Worm (Caenorhabditis elegans) whole organism, mixed stage, embryonic: Measurements from ENCODE around the gene ZK856.19.

Experiments used
- M03D4.4 ChIP-seq: sonication (generic microtip); optimal IDR thresholded peaks from 2 replicates; lab custom pipeline; 2017; ENCODE audit warnings: mild to moderate bottlenecking, missing genetic modification characterization, missing compliant biosample characterization
- bed-3 ChIP-seq: fragments of 200-800 bp; sonication (Bioruptor generic); optimal IDR thresholded peaks from 3 replicates; lab custom pipeline; 2018; ENCODE audit warnings: mild to moderate bottlenecking, missing genetic modification characterization, moderate library complexity, missing compliant biosample characterization
- blmp-1 ChIP-seq: fragments of 150-350 bp; optimal IDR thresholded peaks from 2 replicates; lab custom pipeline; 2014; ENCODE audit warnings: missing biosample characterization, missing genetic modification characterization
- ceh-39 ChIP-seq: fragments of 150-350 bp; optimal IDR thresholded peaks from 2 replicates; lab custom pipeline; 2014; ENCODE audit warnings: missing biosample characterization, missing genetic modification characterization
- ceh-43 ChIP-seq: fragments of 200-800 bp; sonication (Bioruptor generic); optimal IDR thresholded peaks from 2 replicates; lab custom pipeline; 2018; ENCODE audit warnings: mild to moderate bottlenecking, missing genetic modification characterization, moderate library complexity, missing compliant biosample characterization
- ceh-83 ChIP-seq: fragments of 200-800 bp; sonication (Bioruptor generic); optimal IDR thresholded peaks from 2 replicates; lab custom pipeline; 2018; ENCODE audit warnings: mild to moderate bottlenecking, missing genetic modification characterization, missing compliant biosample characterization
- ces-1 ChIP-seq: fragments of 150-350 bp; optimal IDR thresholded peaks from 2 replicates; lab custom pipeline; 2014; ENCODE audit warnings: missing biosample characterization, missing genetic modification reagents, missing genetic modification characterization
- cnd-1 ChIP-seq: fragments of 200-800 bp; sonication (Bioruptor generic); optimal IDR thresholded peaks from 2 replicates; lab custom pipeline; 2018; ENCODE audit warnings: mild to moderate bottlenecking, missing genetic modification characterization, missing compliant biosample characterization
- drap-1 ChIP-seq: fragments of 200-800 bp; sonication (Bioruptor generic); optimal IDR thresholded peaks from 3 replicates; lab custom pipeline; 2018; ENCODE audit warnings: mild to moderate bottlenecking, missing genetic modification characterization, missing compliant biosample characterization
- elt-1 ChIP-seq: sonication (generic microtip); optimal IDR thresholded peaks from 2 replicates; lab custom pipeline; 2017; ENCODE audit warnings: missing genetic modification characterization, mild to moderate bottlenecking, missing compliant biosample characterization, antibody characterized with exemption, moderate library complexity, borderline replicate concordance; ENCODE audit not compliant: insufficient read depth
- elt-3 ChIP-seq: fragments of 150-350 bp; optimal IDR thresholded peaks from 2 replicates; lab custom pipeline; 2014; ENCODE audit warnings: missing biosample characterization, missing genetic modification characterization
- flh-1 ChIP-seq: fragments of 200-800 bp; sonication (Bioruptor generic); optimal IDR thresholded peaks from 2 replicates; lab custom pipeline; 2018; ENCODE audit warnings: mild to moderate bottlenecking, missing genetic modification characterization, moderate library complexity, missing compliant biosample characterization
- ham-2 ChIP-seq: fragments of 200-800 bp; sonication (Bioruptor generic); optimal IDR thresholded peaks from 2 replicates; lab custom pipeline; 2018; ENCODE audit warnings: mild to moderate bottlenecking, missing genetic modification characterization, missing compliant biosample characterization
- hlh-1 ChIP-seq: fragments of 150-350 bp; optimal IDR thresholded peaks from 2 replicates; lab custom pipeline; 2014; ENCODE audit warnings: missing biosample characterization, missing genetic modification reagents, missing genetic modification characterization
- lin-13 ChIP-seq: fragments of 150-350 bp; optimal IDR thresholded peaks from 2 replicates; lab custom pipeline; 2014; ENCODE audit warnings: missing biosample characterization, missing genetic modification characterization
- lsy-2 ChIP-seq: fragments of 150-350 bp; optimal IDR thresholded peaks from 2 replicates; lab custom pipeline; 2014; ENCODE audit warnings: missing biosample characterization, missing genetic modification characterization
- mab-5 ChIP-seq: fragments of 150-350 bp; optimal IDR thresholded peaks from 2 replicates; lab custom pipeline; 2014; ENCODE audit warnings: missing biosample characterization, missing genetic modification characterization
- mep-1 ChIP-seq: fragments of 150-350 bp; optimal IDR thresholded peaks from 2 replicates; lab custom pipeline; 2017; ENCODE audit warnings: missing biosample characterization, missing genetic modification reagents, missing genetic modification characterization, inconsistent platforms
- nhr-12 ChIP-seq: fragments of 150-350 bp; optimal IDR thresholded peaks from 2 replicates; lab custom pipeline; 2014; ENCODE audit warnings: missing biosample characterization, missing genetic modification characterization
- nhr-2 ChIP-seq: fragments of 150-350 bp; optimal IDR thresholded peaks from 2 replicates; lab custom pipeline; 2014; ENCODE audit warnings: missing biosample characterization, missing genetic modification characterization
- nhr-237 ChIP-seq: fragments of 150-350 bp; optimal IDR thresholded peaks from 2 replicates; lab custom pipeline; 2014; ENCODE audit warnings: missing biosample characterization, missing genetic modification characterization
- nhr-28 ChIP-seq: fragments of 150-350 bp; optimal IDR thresholded peaks from 2 replicates; lab custom pipeline; 2014; ENCODE audit warnings: missing biosample characterization, missing genetic modification characterization
- nhr-76 ChIP-seq: sonication (generic microtip); optimal IDR thresholded peaks from 2 replicates; lab custom pipeline; 2017; ENCODE audit warnings: missing biosample characterization, missing genetic modification characterization
- pha-4 ChIP-seq: fragments of 150-350 bp; optimal IDR thresholded peaks from 2 replicates; lab custom pipeline; 2018; ENCODE audit warnings: missing biosample characterization, missing genetic modification reagents, missing genetic modification characterization
- sem-2 ChIP-seq: fragments of 200-800 bp; sonication (Bioruptor generic); optimal IDR thresholded peaks from 2 replicates; lab custom pipeline; 2018; ENCODE audit warnings: mild to moderate bottlenecking, missing genetic modification characterization, missing compliant biosample characterization
- snpc-4 ChIP-seq: fragments of 150-350 bp; optimal IDR thresholded peaks from 2 replicates; lab custom pipeline; 2014; ENCODE audit warnings: missing biosample characterization, missing genetic modification characterization
- sptf-1 ChIP-seq: sonication (generic microtip); optimal IDR thresholded peaks from 2 replicates; lab custom pipeline; 2017; ENCODE audit warnings: mild to moderate bottlenecking, missing genetic modification characterization, moderate library complexity, missing compliant biosample characterization
- tbx-8 ChIP-seq: fragments of 200-800 bp; sonication (Bioruptor generic); optimal IDR thresholded peaks from 2 replicates; lab custom pipeline; 2018; ENCODE audit warnings: mild to moderate bottlenecking, missing genetic modification characterization, moderate library complexity, missing compliant biosample characterization
- unc-120 ChIP-seq: sonication (generic microtip); optimal IDR thresholded peaks from 2 replicates; lab custom pipeline; 2017; ENCODE audit warnings: missing genetic modification characterization, missing compliant biosample characterization; ENCODE audit not compliant: poor library complexity, severe bottlenecking
- unc-39 ChIP-seq: fragments of 150-350 bp; optimal IDR thresholded peaks from 2 replicates; lab custom pipeline; 2014; ENCODE audit warnings: missing biosample characterization, missing genetic modification characterization
- unc-62 ChIP-seq: fragments of 150-350 bp; optimal IDR thresholded peaks from 2 replicates; lab custom pipeline; 2014; ENCODE audit warnings: missing biosample characterization, missing genetic modification reagents, missing genetic modification characterization
- zip-8 ChIP-seq: fragments of 150-350 bp; optimal IDR thresholded peaks from 2 replicates; lab custom pipeline; 2014; ENCODE audit warnings: missing biosample characterization, missing genetic modification characterization

ZK856.19 gene

DNA sequence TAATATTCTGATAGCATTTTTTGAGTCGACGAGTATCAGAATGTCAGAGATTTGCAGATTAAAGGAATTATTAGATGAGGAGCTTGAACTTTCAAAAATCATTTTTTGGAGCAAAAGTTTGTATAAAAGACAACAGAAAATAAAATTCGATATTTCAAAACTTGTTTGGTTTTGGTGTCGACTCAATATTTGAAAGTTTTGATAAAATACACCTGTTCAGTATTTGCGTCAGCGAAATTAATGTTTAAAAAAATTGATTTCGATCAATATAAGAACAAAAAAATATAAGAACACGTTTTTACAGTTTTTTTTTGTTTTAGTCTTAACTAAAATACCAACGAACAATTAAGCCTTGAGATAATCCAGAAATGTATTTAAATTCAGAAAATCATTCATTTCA is 15.9 kb upstream of the ZK856.19 start, which contains the start of gene C12D8.13:
TSS of gene C12D8.13 (minus strand) at position 101 of the 400 bp plus-strand sequence.
- TF ChIP-seq mab-5 (no peak), ceh-39 (tag; lab: Kevin White, UChicago) (no peak), pha-4 (no peak)
- TF ChIP-seq, all 35 proteins: peak for 0

DNA sequence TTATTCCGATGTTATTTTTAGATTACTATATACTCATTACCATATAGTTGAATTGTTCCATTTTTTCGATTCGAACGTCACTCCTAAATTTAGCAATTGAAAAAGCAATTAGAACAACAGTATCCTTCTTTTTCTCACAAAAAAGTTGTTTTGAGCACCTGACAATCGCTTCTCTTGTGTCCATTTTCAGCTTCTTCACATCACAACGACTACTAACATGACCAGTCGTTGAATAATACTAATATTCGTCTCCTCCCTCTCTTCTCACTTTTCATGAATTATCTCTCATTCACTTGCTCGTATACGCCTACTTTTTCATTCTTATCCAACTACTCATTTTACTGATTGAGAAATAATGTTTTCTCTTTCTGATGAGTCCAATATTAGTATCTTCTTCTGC is 12.0 kb upstream of the ZK856.19 start, which contains the start of gene ZK856.14:
TSS of gene ZK856.14 (plus strand) at position 301 of the 400 bp plus-strand sequence.
- no peak for TF ChIP-seq zip-8 (tag; lab: Kevin White, UChicago)

DNA sequence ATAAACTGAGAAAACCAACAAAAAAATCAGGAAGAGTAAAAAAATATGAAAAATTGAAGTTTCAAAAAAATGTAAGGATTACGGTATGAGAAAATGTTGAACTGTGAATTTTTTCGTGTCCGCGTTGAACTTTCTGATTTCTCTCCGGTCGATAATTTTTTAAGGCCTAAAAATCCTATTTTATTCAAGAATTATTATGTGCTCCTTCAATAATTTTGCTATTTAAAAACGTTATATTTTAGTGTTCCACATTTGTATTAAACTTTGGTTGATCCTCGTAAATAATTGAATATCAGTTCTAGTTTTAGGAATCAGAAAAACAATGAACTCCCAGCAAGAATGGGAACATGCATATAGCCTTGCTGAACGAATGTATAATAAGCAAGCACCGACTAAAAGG is 7.9 kb upstream of the ZK856.19 start, which contains the start of gene hpo-40:
TSS of gene hpo-40 (plus strand) at position 301 of the 400 bp plus-strand sequence.
- TF ChIP-seq pha-4 (no peak), ces-1 (GFP tag; lab: Kevin White, UChicago) (no peak), bed-3 (GFP tag; lab: Kevin White, UChicago) (no peak), tbx-8 (GFP tag; lab: Kevin White, UChicago) (no peak)

ce11 chrV:10212027-10212426 is 7.3 kb upstream of the ZK856.19 start, which contains the start of gene zhit-3:
zhit-3 (minus strand) TSS chrV:10212127.
- TF ChIP-seq nhr-12 (tag; lab: Kevin White, UChicago): no peak
- TF ChIP-seq M03D4.4 (tag; lab: Kevin White, UChicago): no peak
- no peak for TF ChIP-seq nhr-237 (tag; lab: Kevin White, UChicago)
- TF ChIP-seq hlh-1: no peak
- no peak for TF ChIP-seq ceh-83 (GFP tag; lab: Kevin White, UChicago)
- TF ChIP-seq cnd-1 (tag; lab: Kevin White, UChicago): no peak
- no peak for TF ChIP-seq lin-13 (tag; lab: Kevin White, UChicago)
- no peak for TF ChIP-seq unc-39 (tag; lab: Kevin White, UChicago)
- TF ChIP-seq elt-1 (tag; lab: Kevin White, UChicago): no peak
- TF ChIP-seq nhr-28 (tag; lab: Kevin White, UChicago): no peak
- TF ChIP-seq sem-2 (GFP tag; lab: Kevin White, UChicago): no peak
- no peak for TF ChIP-seq mab-5
- TF ChIP-seq unc-120 (tag; lab: Kevin White, UChicago): no peak
- no peak for TF ChIP-seq snpc-4

DNA sequence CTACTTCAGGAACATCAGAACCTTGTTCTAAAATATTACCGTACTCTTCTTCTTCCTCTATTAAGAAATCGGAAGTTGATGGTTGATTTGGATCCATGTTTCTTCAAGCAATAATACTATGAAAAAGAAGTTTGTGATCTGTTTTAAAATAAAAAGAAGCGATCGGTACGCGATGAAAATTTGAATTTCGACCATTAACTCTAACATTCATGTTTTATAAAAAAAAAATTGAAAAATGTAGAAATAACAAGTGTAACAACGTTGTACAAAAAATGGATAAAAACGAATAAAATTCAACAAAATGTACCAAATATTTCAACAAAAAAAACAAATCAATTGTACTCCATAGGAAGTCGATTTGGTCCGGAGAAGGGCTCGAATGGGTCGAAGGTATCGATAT is 5.5 kb upstream of the ZK856.19 start, which contains the start of gene tftc-3:
TSS of gene tftc-3 (minus strand) at position 101 of the 400 bp plus-strand sequence.
- TF ChIP-seq blmp-1 (no peak), sptf-1 (tag; lab: Kevin White, UChicago) (no peak), ces-1 (GFP tag; lab: Kevin White, UChicago) (no peak), cnd-1 (tag; lab: Kevin White, UChicago) (no peak), bed-3 (GFP tag; lab: Kevin White, UChicago) (no peak), lsy-2 (tag; lab: Kevin White, UChicago) (no peak), tbx-8 (GFP tag; lab: Kevin White, UChicago) (no peak), sem-2 (GFP tag; lab: Kevin White, UChicago) (no peak), unc-39 (tag; lab: Kevin White, UChicago) (no peak), hlh-1 (no peak), drap-1 (GFP tag; lab: Kevin White, UChicago) (no peak)

ce11 chrV:10206502-10206901 is 1.8 kb upstream of the ZK856.19 start, which contains the start of gene rpc-25:
rpc-25 (minus strand) TSS chrV:10206602.
- no peak for TF ChIP-seq unc-62 (GFP tag; lab: Kevin White, UChicago)
- no peak for TF ChIP-seq zip-8 (tag; lab: Kevin White, UChicago)
- TF ChIP-seq blmp-1: no peak
- no peak for TF ChIP-seq nhr-237 (tag; lab: Kevin White, UChicago)
- TF ChIP-seq bed-3 (GFP tag; lab: Kevin White, UChicago): no peak
- TF ChIP-seq nhr-76: no peak
- TF ChIP-seq drap-1 (GFP tag; lab: Kevin White, UChicago): no peak

DNA sequence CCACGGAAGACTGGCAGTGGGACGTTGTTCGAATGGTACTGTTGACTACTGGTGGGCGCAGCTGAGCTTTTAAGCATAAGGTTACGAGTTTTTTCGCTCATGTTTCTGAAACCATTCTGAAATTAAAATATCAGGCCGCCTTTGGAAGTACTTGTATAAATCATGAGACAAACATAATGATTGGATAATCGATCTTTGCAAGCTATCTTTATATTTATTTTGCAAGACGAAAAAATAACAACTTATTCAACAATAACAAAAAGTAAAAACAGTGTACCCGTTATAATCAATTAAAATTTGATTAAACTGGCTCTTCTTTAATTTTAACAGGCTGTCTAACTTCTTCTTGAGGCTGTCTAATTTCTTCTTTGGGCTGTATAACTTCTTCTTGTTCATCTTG is 770 bp upstream of the ZK856.19 start, which contains the start of gene ZK856.16:
TSS of gene ZK856.16 (minus strand) at position 101 of the 400 bp plus-strand sequence.
- TF ChIP-seq nhr-2 (tag; lab: Kevin White, UChicago) (no peak), bed-3 (GFP tag; lab: Kevin White, UChicago) (no peak), ceh-43 (GFP tag; lab: Kevin White, UChicago) (no peak), ceh-39 (tag; lab: Kevin White, UChicago) (no peak), ceh-83 (GFP tag; lab: Kevin White, UChicago) (no peak), ces-1 (GFP tag; lab: Kevin White, UChicago) (no peak), sptf-1 (tag; lab: Kevin White, UChicago) (no peak), flh-1 (no peak), cnd-1 (tag; lab: Kevin White, UChicago) (no peak), tbx-8 (GFP tag; lab: Kevin White, UChicago) (no peak), mep-1 (no peak), sem-2 (GFP tag; lab: Kevin White, UChicago) (no peak), nhr-237 (tag; lab: Kevin White, UChicago) (no peak), M03D4.4 (tag; lab: Kevin White, UChicago) (no peak), ham-2 (GFP tag; lab: Kevin White, UChicago) (no peak), unc-120 (tag; lab: Kevin White, UChicago) (no peak), elt-3 (tag; lab: Kevin White, UChicago) (no peak), snpc-4 (no peak), mab-5 (no peak)
